Worm (Caenorhabditis elegans) whole organism, L3 larva: ENCODE results near the gene W01B6.6.

Experiments
- R02D3.7 ChIP-seq: fragments of 150-350 bp; optimal IDR thresholded peaks from 2 replicates; lab custom pipeline; 2014; ENCODE audit warnings: missing biosample characterization, missing genetic modification characterization
- ZK546.5 ChIP-seq: sonication (generic microtip); optimal IDR thresholded peaks from 2 replicates; lab custom pipeline; 2017; ENCODE audit warnings: missing biosample characterization, missing genetic modification characterization
- ama-1 ChIP-seq: fragments of 150-350 bp; optimal IDR thresholded peaks from 2 replicates; lab custom pipeline; 2018
- ceh-16 ChIP-seq: sonication (generic microtip); optimal IDR thresholded peaks from 2 replicates; lab custom pipeline; 2017; ENCODE audit warnings: missing biosample characterization, missing genetic modification characterization
- ceh-82 ChIP-seq: fragments of 150-350 bp; optimal IDR thresholded peaks from 2 replicates; lab custom pipeline; 2014; ENCODE audit warnings: missing biosample characterization, missing genetic modification characterization
- ceh-9 ChIP-seq: sonication (generic microtip); optimal IDR thresholded peaks from 2 replicates; lab custom pipeline; 2018; ENCODE audit warnings: missing biosample characterization, missing genetic modification characterization
- egl-5 ChIP-seq: fragments of 150-350 bp; optimal IDR thresholded peaks from 2 replicates; lab custom pipeline; 2017; ENCODE audit warnings: missing biosample characterization, missing genetic modification reagents, missing genetic modification characterization, inconsistent platforms
- elt-1 ChIP-seq: fragments of 150-350 bp; optimal IDR thresholded peaks from 2 replicates; lab custom pipeline; 2014; ENCODE audit warnings: missing biosample characterization, missing genetic modification characterization
- elt-2 ChIP-seq: sonication (generic microtip); optimal IDR thresholded peaks from 2 replicates; lab custom pipeline; 2016; ENCODE audit warnings: missing genetic modification reagents, mild to moderate bottlenecking, missing genetic modification characterization, missing compliant biosample characterization
- elt-3 ChIP-seq, 3 experiments: fragments of 150-350 bp in 1 of 3; sonication (generic microtip) in 2 of 3; optimal IDR thresholded peaks; 2 replicates in 2 of 3; 4 replicates in 1 of 3; lab custom pipeline; 2014 to 2017; ENCODE audit warnings: missing biosample characterization in 3 of 3, missing genetic modification characterization in 3 of 3
- lin-15B ChIP-seq: fragments of 150-350 bp; optimal IDR thresholded peaks from 2 replicates; lab custom pipeline; 2014; ENCODE audit warnings: missing biosample characterization, missing genetic modification characterization
- lin-39 ChIP-seq: fragments of 150-350 bp; optimal IDR thresholded peaks from 2 replicates; lab custom pipeline; 2018; ENCODE audit warnings: missing biosample characterization, missing genetic modification reagents, missing genetic modification characterization
- mml-1 ChIP-seq: fragments of 150-350 bp; sonication (generic microtip); optimal IDR thresholded peaks from 3 replicates; lab custom pipeline; 2014; ENCODE audit warnings: missing biosample characterization, missing genetic modification characterization
- nfya-1 ChIP-seq: sonication (generic microtip); optimal IDR thresholded peaks from 2 replicates; lab custom pipeline; 2017; ENCODE audit warnings: missing genetic modification characterization, mild to moderate bottlenecking, missing compliant biosample characterization, antibody characterized with exemption, moderate library complexity; ENCODE audit not compliant: insufficient read depth
- nhr-25 ChIP-seq: sonication (generic microtip); optimal IDR thresholded peaks from 2 replicates; lab custom pipeline; 2017; ENCODE audit warnings: missing biosample characterization, missing genetic modification characterization
- nhr-43 ChIP-seq: sonication (generic microtip); optimal IDR thresholded peaks from 2 replicates; lab custom pipeline; 2016; ENCODE audit warnings: mild to moderate bottlenecking, missing genetic modification characterization, missing compliant biosample characterization; ENCODE audit not compliant: poor library complexity, severe bottlenecking
- nhr-67 ChIP-seq: fragments of 150-350 bp; optimal IDR thresholded peaks from 2 replicates; lab custom pipeline; 2014; ENCODE audit warnings: missing biosample characterization, missing genetic modification characterization
- pha-4 ChIP-seq: fragments of 150-350 bp; optimal IDR thresholded peaks from 2 replicates; lab custom pipeline; 2014; ENCODE audit warnings: missing biosample characterization, missing genetic modification reagents, missing genetic modification characterization
- pqm-1 ChIP-seq: fragments of 150-350 bp; optimal IDR thresholded peaks from 2 replicates; lab custom pipeline; 2017; ENCODE audit warnings: missing biosample characterization, missing genetic modification characterization, inconsistent platforms
- sea-2 ChIP-seq: fragments of 150-350 bp; sonication (generic microtip); optimal IDR thresholded peaks from 4 replicates; lab custom pipeline; 2014; ENCODE audit warnings: missing biosample characterization, missing genetic modification reagents, missing genetic modification characterization
- snpc-4 ChIP-seq: fragments of 150-350 bp; optimal IDR thresholded peaks from 2 replicates; lab custom pipeline; 2014; ENCODE audit warnings: missing biosample characterization, missing genetic modification characterization
- unc-39 ChIP-seq: sonication (generic microtip); optimal IDR thresholded peaks from 4 replicates; lab custom pipeline; 2017; ENCODE audit warnings: missing biosample characterization, missing genetic modification characterization
- zag-1 ChIP-seq: fragments of 150-350 bp; optimal IDR thresholded peaks from 2 replicates; lab custom pipeline; 2014; ENCODE audit warnings: missing biosample characterization, missing genetic modification characterization
- ztf-4 ChIP-seq: fragments of 150-350 bp; optimal IDR thresholded peaks from 2 replicates; lab custom pipeline; 2014; ENCODE audit warnings: missing biosample characterization, missing genetic modification characterization

W01B6.6 gene

DNA sequence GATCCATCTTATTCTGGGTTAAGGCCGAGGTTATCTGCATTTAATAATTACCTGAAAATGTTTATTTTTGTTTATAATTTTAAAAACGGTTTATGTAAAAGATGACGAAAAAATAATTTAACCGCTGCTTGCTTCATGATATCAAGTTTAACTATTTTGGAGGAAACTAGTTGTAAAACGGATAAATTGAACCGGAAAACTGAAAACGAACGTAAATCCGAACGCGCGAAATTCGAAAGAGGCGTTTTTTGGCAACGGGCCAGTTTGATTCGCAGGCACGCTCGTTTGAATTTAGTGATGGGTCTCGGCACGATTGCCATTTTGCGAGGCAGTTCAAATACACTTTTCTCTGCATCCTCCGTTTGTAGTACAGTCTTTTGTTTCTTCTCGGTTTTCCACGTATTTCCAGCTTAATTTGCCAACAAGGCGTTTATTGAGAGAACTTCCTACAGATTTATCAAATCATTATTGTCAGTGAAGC, 48.0 kb downstream of the W01B6.6 start, which contains the start of the genes gtbp-1 and K08F4.3:
Gene gtbp-1, minus strand, starts transcription at position 51 of the 481 bp plus-strand sequence.
Gene K08F4.3, plus strand, starts transcription at position 352 of the 481 bp plus-strand sequence.
- peak; percentile 20 for TF ChIP-seq R02D3.7
- peak; percentile 90 for TF ChIP-seq nfya-1 (tag; lab: Kevin White, UChicago)
- TF ChIP-seq pha-4 (tag; lab: Kevin White, UChicago), result peak; percentile 88
- TF ChIP-seq nhr-43 (tag; lab: Kevin White, UChicago), result peak; percentile 28
- peak; percentile 77 for TF ChIP-seq lin-39 (tag; lab: Kevin White, UChicago)
- peak; percentile 81 for TF ChIP-seq nhr-25 (tag; lab: Kevin White, UChicago)
- peak; percentile 23 for TF ChIP-seq ama-1
- TF ChIP-seq snpc-4, result peak; percentile 42
- peak; percentile 28 for TF ChIP-seq pqm-1
- TF ChIP-seq mml-1 (tag; lab: Kevin White, UChicago), result no peak
- TF ChIP-seq ceh-16 (tag; lab: Kevin White, UChicago), result no peak
- TF ChIP-seq elt-3 (tag; optimal IDR thresholded peaks at IDR 0.05; lab: Kevin White, UChicago), result peak in 1 of 3 experiments; percentile 12
- peak; percentile 51 for TF ChIP-seq ZK546.5
- no peak for TF ChIP-seq sea-2 (GFP tag; lab: Kevin White, UChicago)
- peak; percentile 46 for TF ChIP-seq elt-2 (tag; lab: Kevin White, UChicago)
- peak; percentile 20 for TF ChIP-seq ceh-82
- TF ChIP-seq elt-1, result no peak
- no peak for TF ChIP-seq ceh-9 (tag; lab: Kevin White, UChicago)
- peak; percentile 94 for TF ChIP-seq egl-5 (tag; lab: Kevin White, UChicago)
- TF ChIP-seq zag-1 (tag; lab: Kevin White, UChicago), result no peak
- no peak for TF ChIP-seq unc-39 (tag; lab: Kevin White, UChicago)
- TF ChIP-seq lin-15B (tag; lab: Kevin White, UChicago), result peak; percentile 94
- no peak for TF ChIP-seq nhr-67 (tag; lab: Kevin White, UChicago)
- TF ChIP-seq, all 47 proteins: peak for 15

DNA sequence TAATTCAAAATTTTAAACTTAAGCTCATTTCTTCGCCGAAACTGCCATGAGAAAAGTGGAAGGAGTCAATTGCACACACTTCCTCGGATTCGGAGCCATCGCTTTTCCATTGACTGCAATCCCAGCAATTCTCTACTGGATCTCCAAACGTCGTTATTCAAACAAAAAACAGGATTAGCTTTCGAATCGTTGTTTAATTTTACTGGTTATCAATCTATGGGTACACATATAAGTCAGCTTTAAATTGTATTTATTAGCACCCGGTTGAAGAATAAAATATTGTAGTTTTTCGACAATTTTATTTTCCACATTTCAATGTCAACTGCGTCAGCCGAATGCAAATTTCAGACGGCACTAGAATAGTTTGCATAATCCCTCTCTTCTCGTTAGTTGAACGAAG, 49.0 kb downstream of the W01B6.6 start, which contains the start of gene glt-3:
Gene glt-3, plus strand, starts transcription at position 301 of the 400 bp plus-strand sequence.
- no peak for TF ChIP-seq ztf-4
- TF ChIP-seq, all 47 proteins: peak for 0
